Worm (Caenorhabditis elegans): Measurements from ENCODE around the gene sri-2.
"Not testable (repeated sequence)": the region's sequence is repeated elsewhere in the genome, so short reads cannot be mapped to it uniquely, and the experiment has no call there.

The sri-2 gene

ce11 chrV:15929882-15930281 lies 35.1 kb downstream of the sri-2 start, which contains the start of gene srbc-77:
Gene srbc-77 (plus strand): TSS chrV:15930182.
- not testable (repeated sequence) for TF ChIP-seq bed-3 (GFP tag; optimal IDR thresholded peaks at IDR 0.05); unc-39 (tag; optimal IDR thresholded peaks at IDR 0.05); nhr-2 (tag; optimal IDR thresholded peaks at IDR 0.05)

ce11 chrV:15928325-15928724 lies 36.7 kb downstream of the sri-2 start, which contains the start of gene pzf-1:
Gene pzf-1 (minus strand): TSS chrV:15928425.
- TF ChIP-seq pha-4 (tag; optimal IDR thresholded peaks at IDR 0.05) (no peak), lsy-2 (tag; optimal IDR thresholded peaks at IDR 0.05) (no peak), ces-1 (GFP tag; optimal IDR thresholded peaks at IDR 0.05) (no peak), nhr-28 (tag; optimal IDR thresholded peaks at IDR 0.05) (no peak), unc-120 (tag; optimal IDR thresholded peaks at IDR 0.05; ENCODE audit: poor library complexity, severe bottlenecking) (no peak), sem-2 (GFP tag; optimal IDR thresholded peaks at IDR 0.05) (no peak), ceh-39 (tag; optimal IDR thresholded peaks at IDR 0.05) (no peak)

ce11 chrV:15924307-15924706 lies 40.7 kb downstream of the sri-2 start, which contains the start of gene nhr-108:
Gene nhr-108 (minus strand): TSS chrV:15924472.
- TF ChIP-seq elt-3 (tag; optimal IDR thresholded peaks at IDR 0.05) (no peak), ceh-43 (GFP tag; optimal IDR thresholded peaks at IDR 0.05) (no peak), pha-4 (tag; optimal IDR thresholded peaks at IDR 0.05) (no peak), ceh-83 (GFP tag; optimal IDR thresholded peaks at IDR 0.05) (no peak), unc-62 (GFP tag; optimal IDR thresholded peaks at IDR 0.05) (no peak), lsy-2 (tag; optimal IDR thresholded peaks at IDR 0.05) (no peak), ceh-39 (tag; optimal IDR thresholded peaks at IDR 0.05) (no peak), mab-5 (tag; optimal IDR thresholded peaks at IDR 0.05) (no peak), cnd-1 (tag; optimal IDR thresholded peaks at IDR 0.05) (no peak), hlh-1 (tag; optimal IDR thresholded peaks at IDR 0.05) (no peak), ham-2 (GFP tag; optimal IDR thresholded peaks at IDR 0.05) (no peak), lin-32 (GFP tag; optimal IDR thresholded peaks at IDR 0.05) (no peak), ces-1 (GFP tag; optimal IDR thresholded peaks at IDR 0.05) (no peak), drap-1 (GFP tag; optimal IDR thresholded peaks at IDR 0.05) (no peak)

- no peak for TF ChIP-seq snpc-4 (tag; optimal IDR thresholded peaks at IDR 0.05)
- TF ChIP-seq nhr-28 (tag; optimal IDR thresholded peaks at IDR 0.05): no peak
- no peak for TF ChIP-seq unc-62 (GFP tag; optimal IDR thresholded peaks at IDR 0.05)
- TF ChIP-seq ceh-83 (GFP tag; optimal IDR thresholded peaks at IDR 0.05): no peak
- no peak for TF ChIP-seq M03D4.4 (tag; optimal IDR thresholded peaks at IDR 0.05)
- TF ChIP-seq ces-1 (GFP tag; optimal IDR thresholded peaks at IDR 0.05): no peak
- no peak for TF ChIP-seq zip-8 (tag; optimal IDR thresholded peaks at IDR 0.05)
- TF ChIP-seq nhr-2 (tag; optimal IDR thresholded peaks at IDR 0.05): no peak
- no peak for TF ChIP-seq unc-120 (tag; optimal IDR thresholded peaks at IDR 0.05; ENCODE audit: poor library complexity, severe bottlenecking)
- TF ChIP-seq pha-4 (tag; optimal IDR thresholded peaks at IDR 0.05): no peak
- TF ChIP-seq flh-1 (GFP tag; optimal IDR thresholded peaks at IDR 0.05): no peak
- TF ChIP-seq nhr-237 (tag; optimal IDR thresholded peaks at IDR 0.05): no peak
- TF ChIP-seq lin-32 (GFP tag; optimal IDR thresholded peaks at IDR 0.05): no peak
- TF ChIP-seq ceh-39 (tag; optimal IDR thresholded peaks at IDR 0.05): no peak
Observed at ce11 chrV:15922979-15923378, 42.0 kb downstream of the sri-2 start, which contains the start of gene F35E8.13. Gene F35E8.13 (plus strand): TSS chrV:15923279.

ce11 chrV:15921102-15921501 lies 43.9 kb downstream of the sri-2 start, which contains the start of gene cdr-1:
Gene cdr-1 (plus strand): TSS chrV:15921309.
- TF ChIP-seq lin-13 (tag; optimal IDR thresholded peaks at IDR 0.05) (no peak), ceh-83 (GFP tag; optimal IDR thresholded peaks at IDR 0.05) (no peak), pha-4 (tag; optimal IDR thresholded peaks at IDR 0.05) (no peak), cnd-1 (tag; optimal IDR thresholded peaks at IDR 0.05) (no peak), lin-32 (GFP tag; optimal IDR thresholded peaks at IDR 0.05) (no peak), lsy-2 (tag; optimal IDR thresholded peaks at IDR 0.05) (no peak), sem-2 (GFP tag; optimal IDR thresholded peaks at IDR 0.05) (no peak), zip-8 (tag; optimal IDR thresholded peaks at IDR 0.05) (no peak), elt-3 (tag; optimal IDR thresholded peaks at IDR 0.05) (no peak), mep-1 (tag; optimal IDR thresholded peaks at IDR 0.05) (no peak), elt-1 (tag; optimal IDR thresholded peaks at IDR 0.05; ENCODE audit: borderline replicate concordance, insufficient read depth) (no peak), M03D4.4 (tag; optimal IDR thresholded peaks at IDR 0.05) (no peak), tbx-8 (GFP tag; optimal IDR thresholded peaks at IDR 0.05) (no peak), nhr-12 (tag; optimal IDR thresholded peaks at IDR 0.05) (no peak), nhr-76 (tag; optimal IDR thresholded peaks at IDR 0.05) (no peak), drap-1 (GFP tag; optimal IDR thresholded peaks at IDR 0.05) (no peak), sptf-1 (tag; optimal IDR thresholded peaks at IDR 0.05) (no peak), ceh-39 (tag; optimal IDR thresholded peaks at IDR 0.05) (no peak)

All from whole organism, mixed stage, embryonic.